Worm (Caenorhabditis elegans) whole organism, L4/young adult: ENCODE data around the gene dsl-4.

Source experiments
- W03F9.2 ChIP-seq: fragments of 150-350 bp; optimal IDR thresholded peaks from 2 replicates; lab custom pipeline; 2014; ENCODE audit warnings: missing biosample characterization, missing genetic modification characterization
- dao-5 ChIP-seq: sonication (generic microtip); optimal IDR thresholded peaks from 2 replicates; lab custom pipeline; 2016; ENCODE audit warnings: missing genotype, missing genetic modification characterization, moderate library complexity, missing compliant biosample characterization
- him-1 ChIP-seq: sonication (generic microtip); optimal IDR thresholded peaks from 2 replicates; lab custom pipeline; 2016; ENCODE audit warnings: missing genotype, missing genetic modification reagents, missing genetic modification characterization, missing compliant biosample characterization

Gene dsl-4

ce11 chrX:14085208-14085607, 5.0 kb upstream of the dsl-4 start, which contains the start of gene F16B12.1:
Gene F16B12.1, plus strand, starts transcription at chrX:14085508.
- TF ChIP-seq dao-5 (tag; lab: Kevin White, UChicago) (no peak), him-1 (tag; lab: Kevin White, UChicago) (no peak), W03F9.2 (tag; lab: Kevin White, UChicago) (no peak)

ce11 chrX:14090990-14091389, 801 bp downstream of the dsl-4 start:
- TF ChIP-seq W03F9.2 (tag; lab: Kevin White, UChicago) = no peak
- no peak for TF ChIP-seq dao-5 (tag; lab: Kevin White, UChicago)
- TF ChIP-seq him-1 (tag; lab: Kevin White, UChicago) = no peak

- TF ChIP-seq dao-5 (tag; lab: Kevin White, UChicago) (no peak), W03F9.2 (tag; lab: Kevin White, UChicago) (no peak), him-1 (tag; lab: Kevin White, UChicago) (no peak)
These were observed 8.5 kb downstream of the dsl-4 start, which contains the start of gene F16B12.4 for ce11 chrX:14098618-14099118. Gene F16B12.4, minus strand, starts transcription at chrX:14098668.

DNA sequence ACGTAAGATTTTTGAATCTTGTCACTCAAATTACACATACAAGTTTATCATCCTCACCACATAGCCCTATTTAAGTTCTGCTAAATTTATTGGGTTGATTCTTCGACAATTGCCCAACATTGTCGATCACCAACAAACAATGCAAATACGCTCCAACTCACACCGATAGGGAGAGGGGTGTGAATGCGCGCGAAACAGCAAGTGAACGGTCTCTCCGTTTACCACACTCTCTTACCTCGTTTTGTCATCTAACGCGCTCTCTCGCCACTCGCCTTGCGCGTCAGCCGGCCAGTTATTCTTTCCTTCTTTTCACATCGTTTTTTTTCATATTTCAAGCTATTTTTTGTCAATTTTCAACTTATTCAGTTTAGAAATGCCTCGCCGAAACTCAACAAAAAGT, 11.8 kb downstream of the dsl-4 start, which contains the start of gene F16B12.6:
TSS of gene F16B12.6 (plus strand) at position 331 of the 400 bp plus-strand sequence.
- TF ChIP-seq him-1 (tag; lab: Kevin White, UChicago) (peak; percentile 32), dao-5 (tag; lab: Kevin White, UChicago) (no peak)

ce11 chrX:14102474-14102873, 12.3 kb downstream of the dsl-4 start:
- no peak for TF ChIP-seq W03F9.2 (tag; lab: Kevin White, UChicago)
- TF ChIP-seq dao-5 (tag; lab: Kevin White, UChicago) = no peak
- TF ChIP-seq him-1 (tag; lab: Kevin White, UChicago) = no peak

- TF ChIP-seq dao-5 (tag; lab: Kevin White, UChicago) (no peak), him-1 (tag; lab: Kevin White, UChicago) (no peak), W03F9.2 (tag; lab: Kevin White, UChicago) (no peak)
These were observed 18.1 kb downstream of the dsl-4 start, which contains the start of gene F16B12.7 for ce11 chrX:14108245-14108644. Gene F16B12.7, plus strand, starts transcription at chrX:14108545.

DNA sequence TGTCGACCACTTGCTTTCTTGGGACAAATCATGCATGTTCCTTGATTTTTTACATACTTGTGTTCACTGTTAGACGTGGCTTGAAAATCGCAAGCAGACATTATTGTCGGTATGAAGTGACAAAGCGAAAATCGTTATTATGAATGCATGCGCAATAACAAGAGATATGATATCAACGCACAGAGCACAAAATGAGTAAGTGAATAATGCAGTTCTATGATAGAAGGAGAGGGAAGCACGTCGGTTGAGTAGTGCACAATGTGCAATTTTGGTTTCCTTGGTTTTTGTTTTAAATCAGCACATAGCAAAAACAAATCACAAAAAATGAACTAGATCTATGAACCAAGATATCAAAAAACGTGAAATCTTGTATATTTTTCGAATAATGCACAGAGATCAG, 23.2 kb downstream of the dsl-4 start, which contains the start of gene nhr-281:
TSS of gene nhr-281 (minus strand) at position 101 of the 400 bp plus-strand sequence.
- TF ChIP-seq him-1 (tag; lab: Kevin White, UChicago) = no peak
- TF ChIP-seq W03F9.2 (tag; lab: Kevin White, UChicago) = no peak
- no peak for TF ChIP-seq dao-5 (tag; lab: Kevin White, UChicago)

ce11 chrX:14115480-14116161, 25.4 kb downstream of the dsl-4 start, which contains the start of gene F28H6.7:
Gene F28H6.7, plus strand, starts transcription at chrX:14116111.
- TF ChIP-seq dao-5 (tag; lab: Kevin White, UChicago) (peak; percentile 17), him-1 (tag; lab: Kevin White, UChicago) (no peak)

ce11 chrX:14118762-14119161, 28.6 kb downstream of the dsl-4 start:
- TF ChIP-seq him-1 (tag; lab: Kevin White, UChicago) (no peak), W03F9.2 (tag; lab: Kevin White, UChicago) (no peak), dao-5 (tag; lab: Kevin White, UChicago) (no peak)

ce11 chrX:14125870-14126269, 35.7 kb downstream of the dsl-4 start, which contains the start of gene F28H6.6:
Gene F28H6.6, minus strand, starts transcription at chrX:14125879.
- no peak for TF ChIP-seq dao-5 (tag; lab: Kevin White, UChicago)
- TF ChIP-seq W03F9.2 (tag; lab: Kevin White, UChicago) = no peak
- TF ChIP-seq him-1 (tag; lab: Kevin White, UChicago) = no peak

DNA sequence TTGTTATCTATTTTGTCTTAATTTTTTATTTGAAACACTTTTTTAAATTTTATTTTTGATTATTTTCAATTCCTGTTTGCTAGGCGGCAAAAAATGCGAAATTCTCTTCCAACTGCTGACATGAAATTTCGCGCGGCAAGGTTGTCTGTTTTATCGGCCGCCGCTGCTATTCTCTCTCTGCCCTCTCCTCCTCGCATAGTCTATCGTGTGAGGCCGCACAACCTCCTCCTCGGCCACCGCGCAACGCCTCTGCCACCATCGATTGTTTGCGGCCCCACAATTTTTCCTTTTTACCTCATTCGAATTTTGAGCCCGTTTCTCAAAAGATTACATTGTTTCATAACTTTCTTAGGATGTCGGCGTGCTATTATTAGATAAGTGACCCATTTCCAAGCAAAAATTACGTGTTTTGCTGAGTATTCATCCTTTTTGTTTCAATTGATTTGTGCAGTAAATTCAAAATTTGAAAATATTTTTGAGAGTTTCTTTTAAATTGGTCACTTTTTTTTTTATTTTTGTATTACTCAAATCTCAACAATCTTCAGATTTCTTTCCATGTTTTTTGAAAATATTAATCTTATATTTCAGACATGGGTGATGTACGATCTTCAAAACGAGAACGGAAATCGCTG, 37.2 kb downstream of the dsl-4 start, which contains the start of gene F28H6.4:
TSS of gene F28H6.4 (plus strand) at position 582 of the 632 bp plus-strand sequence.
- no peak for TF ChIP-seq him-1 (tag; lab: Kevin White, UChicago)
- no peak for TF ChIP-seq dao-5 (tag; lab: Kevin White, UChicago)
- TF ChIP-seq W03F9.2 (tag; lab: Kevin White, UChicago) = no peak

DNA sequence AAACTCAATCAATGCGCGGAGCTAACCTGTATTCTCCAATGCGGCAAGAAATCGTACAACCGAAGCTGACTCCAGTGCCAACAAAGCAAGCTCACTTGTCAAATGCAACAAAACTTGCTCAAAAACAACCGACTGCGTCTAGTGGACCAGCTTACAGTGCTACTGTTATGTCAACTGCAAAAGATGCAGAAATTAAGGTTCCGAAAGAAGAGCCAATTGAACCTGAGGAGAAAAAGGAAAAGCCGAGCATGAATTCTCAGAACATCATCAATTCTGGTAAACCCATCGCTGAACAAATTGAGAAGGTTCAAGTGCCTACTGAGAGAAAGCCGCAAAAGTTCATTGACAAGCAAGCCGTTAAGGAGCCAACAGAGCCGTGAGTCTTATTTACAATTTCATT, 41.3 kb downstream of the dsl-4 start:
- TF ChIP-seq W03F9.2 (tag; lab: Kevin White, UChicago) (no peak), him-1 (tag; lab: Kevin White, UChicago) (no peak), dao-5 (tag; lab: Kevin White, UChicago) (no peak)

DNA sequence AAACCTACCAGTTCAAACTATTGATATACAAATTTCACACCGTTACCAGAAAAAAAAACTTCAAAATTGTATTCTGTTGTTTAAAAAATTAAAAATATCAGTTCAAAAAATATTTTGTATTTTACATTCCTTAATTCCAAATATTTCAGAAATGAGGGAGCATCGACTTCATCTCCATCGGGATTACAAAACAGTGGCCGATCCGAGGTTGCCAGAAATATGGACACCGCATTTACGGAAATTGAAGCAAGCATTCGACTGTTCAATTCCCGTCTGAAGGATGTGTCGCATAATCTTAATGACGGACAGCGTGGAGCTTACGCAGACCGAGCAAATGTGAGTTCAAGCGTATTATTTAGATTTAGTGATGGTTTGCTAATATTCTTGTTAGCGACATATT, 42.5 kb downstream of the dsl-4 start:
- TF ChIP-seq dao-5 (tag; lab: Kevin White, UChicago) (no peak), him-1 (tag; lab: Kevin White, UChicago) (no peak), W03F9.2 (tag; lab: Kevin White, UChicago) (no peak)
